Fruit fly (Drosophila melanogaster) whole organism, adult: ENCODE measurements around the gene CG2267.
A peak's percentile ranks its signal among the peaks of the same experiment; 100 is the strongest.

Source experiments
- CG12768 ChIP-seq: fragments of 200-800 bp; sonication (Bioruptor generic); optimal IDR thresholded peaks from 2 replicates; lab custom pipeline; 2017; ENCODE audit warnings: missing biosample characterization, missing genetic modification characterization, mild to moderate bottlenecking, moderate library complexity, missing genetic modification reagents
- CG1620 ChIP-seq: fragments of 200-800 bp; sonication (Bioruptor generic); optimal IDR thresholded peaks from 2 replicates; lab custom pipeline; 2016; ENCODE audit warnings: missing biosample characterization, missing genetic modification characterization
- CG5204 ChIP-seq: fragments of 200-800 bp; sonication (Bioruptor generic); optimal IDR thresholded peaks from 2 replicates; lab custom pipeline; 2016; ENCODE audit warnings: missing biosample characterization, missing genetic modification characterization
- CG7045 ChIP-seq: fragments of 200-800 bp; sonication (Bioruptor generic); optimal IDR thresholded peaks from 2 replicates; lab custom pipeline; 2017; ENCODE audit warnings: missing biosample characterization, mild to moderate bottlenecking, missing genetic modification characterization
- CG7101 ChIP-seq: fragments of 200-800 bp; sonication (Bioruptor generic); optimal IDR thresholded peaks from 2 replicates; lab custom pipeline; 2018; ENCODE audit warnings: missing biosample characterization, mild to moderate bottlenecking, missing genetic modification characterization, moderate library complexity
- Crg-1 ChIP-seq: fragments of 200-800 bp; sonication (Bioruptor generic); optimal IDR thresholded peaks from 2 replicates; lab custom pipeline; 2016; ENCODE audit warnings: missing biosample characterization, missing genetic modification characterization
- Mnt ChIP-seq: fragments of 200-800 bp; sonication (Bioruptor generic); optimal IDR thresholded peaks from 2 replicates; lab custom pipeline; 2016; ENCODE audit warnings: missing biosample characterization, mild to moderate bottlenecking, missing genetic modification characterization
- cic ChIP-seq: fragments of 200-800 bp; sonication (Bioruptor generic); optimal IDR thresholded peaks from 2 replicates; lab custom pipeline; 2017; ENCODE audit warnings: missing biosample characterization, mild to moderate bottlenecking, missing genetic modification characterization, moderate library complexity
- cnc ChIP-seq, 2 experiments: fragments of >200 bp; optimal IDR thresholded peaks; 2 replicates each; lab custom pipeline; 2017
- kay ChIP-seq: fragments of 200-800 bp; sonication (Bioruptor generic); peaks from one replicate; lab custom pipeline; 2016; ENCODE audit warnings: missing biosample characterization, missing genetic modification characterization, borderline replicate concordance
- ovo ChIP-seq: fragments of 200-800 bp; sonication (Bioruptor generic); optimal IDR thresholded peaks from 2 replicates; lab custom pipeline; 2016; ENCODE audit warnings: missing biosample characterization, missing genetic modification characterization
- toe ChIP-seq: fragments of 200-800 bp; sonication (Bioruptor generic); optimal IDR thresholded peaks from 2 replicates; lab custom pipeline; 2016; ENCODE audit warnings: missing biosample characterization, missing genetic modification characterization

- peak; percentile 49 for TF ChIP-seq Mnt (GFP tag; lab: Kevin White, UChicago)
- no peak for TF ChIP-seq CG7045 (GFP tag; lab: Kevin White, UChicago)
- TF ChIP-seq CG7101 (tag; lab: Kevin White, UChicago), result no peak
- no peak for TF ChIP-seq cic (GFP tag; lab: Kevin White, UChicago)
- TF ChIP-seq cnc (optimal IDR thresholded peaks at IDR 0.05; lab: Kevin White, UChicago), result no peak
- no peak for TF ChIP-seq CG1620 (GFP tag; lab: Kevin White, UChicago)
- TF ChIP-seq ovo, result no peak
- no peak for TF ChIP-seq CG5204 (GFP tag; lab: Kevin White, UChicago)
- no peak for TF ChIP-seq Crg-1 (GFP tag; lab: Kevin White, UChicago)
- TF ChIP-seq kay (GFP tag; lab: Kevin White, UChicago), result peak; percentile 64
- TF ChIP-seq CG12768 (GFP tag; lab: Kevin White, UChicago), result no peak
- TF ChIP-seq toe (GFP tag; lab: Kevin White, UChicago), result no peak
Measured at dm6 chr3R:30599404-30599980, 29.3 kb downstream of the CG2267 start.
